Worm (Caenorhabditis elegans): Measurements from ENCODE around the gene dli-1.
A peak's percentile ranks its signal among the peaks of the same experiment; 100 is the strongest.

DNA sequence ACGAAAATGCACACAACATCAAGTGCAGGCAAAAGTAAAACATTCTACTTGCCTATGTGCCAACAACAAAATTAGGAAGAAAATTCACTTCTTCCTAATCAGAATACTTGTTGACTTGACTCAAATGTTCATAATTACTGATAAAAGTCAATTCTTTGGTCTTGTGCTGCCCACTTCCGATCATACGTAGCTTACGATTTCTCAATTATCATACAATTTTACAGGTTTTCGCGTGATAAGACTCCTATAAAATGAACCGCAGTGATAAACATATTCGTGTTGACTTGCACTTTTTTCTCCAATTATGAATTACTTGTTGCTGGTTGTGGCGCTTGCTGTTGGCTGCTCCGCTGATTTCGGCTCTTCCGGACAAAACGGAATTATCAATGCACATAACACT, 41.2 kb downstream of the dli-1 start, which contains the start of gene scl-2:
- no peak for TF ChIP-seq aly-2 (tag; optimal IDR thresholded peaks at IDR 0.05)
- TF ChIP-seq skn-1 (tag; optimal IDR thresholded peaks at IDR 0.05), result no peak
- no peak for TF ChIP-seq elt-3 (tag; optimal IDR thresholded peaks at IDR 0.05)
- TF ChIP-seq lin-39 (tag; optimal IDR thresholded peaks at IDR 0.05), result no peak
- TF ChIP-seq efl-1 (optimal IDR thresholded peaks at IDR 0.05), result no peak
- TF ChIP-seq efl-1 (GFP tag; optimal IDR thresholded peaks at IDR 0.05 in 1 of 2), result peak in 1 of 2 experiments; percentile 35
- TF ChIP-seq lin-35 (GFP tag; optimal IDR thresholded peaks at IDR 0.05), result peak in 1 of 2 experiments; percentile 36
- TF ChIP-seq lir-3 (tag; optimal IDR thresholded peaks at IDR 0.05; ENCODE audit: poor library complexity), result no peak
- no peak for TF ChIP-seq unc-62 (GFP tag; optimal IDR thresholded peaks at IDR 0.05)
- no peak for TF ChIP-seq nhr-77 (tag; optimal IDR thresholded peaks at IDR 0.05)
- TF ChIP-seq lin-15B (tag; optimal IDR thresholded peaks at IDR 0.05), result no peak
- TF ChIP-seq xbp-1 (tag; optimal IDR thresholded peaks at IDR 0.05), result no peak
- TF ChIP-seq elt-2 (tag; optimal IDR thresholded peaks at IDR 0.05), result peak; percentile 99
- TF ChIP-seq nhr-11 (tag; optimal IDR thresholded peaks at IDR 0.05), result no peak
- TF ChIP-seq pax-3 (tag; optimal IDR thresholded peaks at IDR 0.05), result no peak

All from whole organism, L1 larva.